Fruit fly (Drosophila melanogaster): Measurements from ENCODE around the gene Arp8.
"Not testable (repeated sequence)": the region's sequence is repeated elsewhere in the genome, so short reads cannot be mapped to it uniquely, and the experiment has no call there.

Gene Arp8

dm6 chrX:17860711-17861110, at the start of gene Arp8, which contains the start of gene CG6769:
TSS of gene Arp8 (minus strand) at chrX:17860800.
TSS of gene CG6769 (plus strand) at chrX:17861002.
- TF ChIP-seq fd96Ca (GFP tag; IDR thresholded peaks at IDR 0.05) (no peak), CG34367 (tag; optimal IDR thresholded peaks at IDR 0.05) (no peak), CG14655 (GFP tag; optimal IDR thresholded peaks at IDR 0.05) (no peak), CG15710 (tag; optimal IDR thresholded peaks at IDR 0.05) (no peak), CG8301 (tag; optimal IDR thresholded peaks at IDR 0.05) (no peak), Snoo (tag; optimal IDR thresholded peaks at IDR 0.05) (no peak), CG8159 (tag; optimal IDR thresholded peaks at IDR 0.05) (no peak), gl (tag; optimal IDR thresholded peaks at IDR 0.05) (no peak), CG17806 (tag; optimal IDR thresholded peaks at IDR 0.05) (no peak), CG10348 (GFP tag; IDR thresholded peaks at IDR 0.05) (no peak), Pif1B (GFP tag; optimal IDR thresholded peaks at IDR 0.05) (no peak), Pif1A (GFP tag; optimal IDR thresholded peaks at IDR 0.05) (no peak), D1 (tag; optimal IDR thresholded peaks at IDR 0.05) (no peak), rn (GFP tag; IDR thresholded peaks at IDR 0.05) (no peak), CG12605 (GFP tag; IDR thresholded peaks at IDR 0.05) (no peak)

dm6 chrX:17907184-17908006, 46.8 kb upstream of the Arp8 start, which contains the start of the genes CG7772 and Vps4:
TSS of gene CG7772 (minus strand) at chrX:17907261.
TSS of gene Vps4 (plus strand) at chrX:17907692.
- TF ChIP-seq rn (GFP tag; IDR thresholded peaks at IDR 0.05) = no peak
- no peak for TF ChIP-seq CG10348 (GFP tag; IDR thresholded peaks at IDR 0.05)
- no peak for TF ChIP-seq CG4496 (GFP tag; IDR thresholded peaks at IDR 0.05)
- no peak for TF ChIP-seq CG32121 (GFP tag; IDR thresholded peaks at IDR 0.05)
- TF ChIP-seq CG15710 (tag; optimal IDR thresholded peaks at IDR 0.05) = no peak
- no peak for TF ChIP-seq D1 (tag; optimal IDR thresholded peaks at IDR 0.05)
- no peak for TF ChIP-seq Snoo (tag; optimal IDR thresholded peaks at IDR 0.05)
- TF ChIP-seq gl (tag; optimal IDR thresholded peaks at IDR 0.05) = no peak
- no peak for TF ChIP-seq fd96Ca (GFP tag; IDR thresholded peaks at IDR 0.05)
- TF ChIP-seq Ets98B (GFP tag; IDR thresholded peaks at IDR 0.05) = no peak
- TF ChIP-seq CG13204 (GFP tag; optimal IDR thresholded peaks at IDR 0.05) = no peak

dm6 chrX:17899402-17899801, 38.8 kb upstream of the Arp8 start, which contains the start of gene Gss2:
TSS of gene Gss2 (plus strand) at chrX:17899702.
- not testable (repeated sequence) for TF ChIP-seq CG34367, CG9948, gl (tag; optimal IDR thresholded peaks at IDR 0.05)

- not testable (repeated sequence) for TF ChIP-seq Snoo (tag; optimal IDR thresholded peaks at IDR 0.05); EcR (GFP tag; optimal IDR thresholded peaks at IDR 0.05); Ets98B (GFP tag; IDR thresholded peaks at IDR 0.05)
Observed at dm6 chrX:17889247-17889646, 28.6 kb upstream of the Arp8 start, which contains the start of gene Gss1. TSS of gene Gss1 (plus strand) at chrX:17889547.

- TF ChIP-seq Snoo (tag; optimal IDR thresholded peaks at IDR 0.05) (no peak), CG15710 (tag; optimal IDR thresholded peaks at IDR 0.05) (no peak)
Observed at dm6 chrX:17887877-17888276, 27.3 kb upstream of the Arp8 start, which contains the start of gene CG6788. TSS of gene CG6788 (plus strand) at chrX:17888177.

dm6 chrX:17887208-17887627, 26.6 kb upstream of the Arp8 start, which contains the start of gene mnb:
TSS of gene mnb (minus strand) at chrX:17887222.
- TF ChIP-seq CG10348 (GFP tag; IDR thresholded peaks at IDR 0.05) = no peak
- TF ChIP-seq Pif1A (GFP tag; optimal IDR thresholded peaks at IDR 0.05) = no peak
- no peak for TF ChIP-seq gl (tag; optimal IDR thresholded peaks at IDR 0.05)
- no peak for TF ChIP-seq CG15710 (tag; optimal IDR thresholded peaks at IDR 0.05)
- no peak for TF ChIP-seq rn (GFP tag; IDR thresholded peaks at IDR 0.05)
- no peak for TF ChIP-seq CG14655 (GFP tag; optimal IDR thresholded peaks at IDR 0.05)
- no peak for TF ChIP-seq EcR (GFP tag; optimal IDR thresholded peaks at IDR 0.05)

- TF ChIP-seq Pif1B (GFP tag; optimal IDR thresholded peaks at IDR 0.05) = peak; percentile 28
- TF ChIP-seq Ets98B (GFP tag; IDR thresholded peaks at IDR 0.05) = no peak
- peak; percentile 4 for TF ChIP-seq D1 (tag; optimal IDR thresholded peaks at IDR 0.05)
- TF ChIP-seq CG14655 (GFP tag; optimal IDR thresholded peaks at IDR 0.05) = peak; percentile 83
- TF ChIP-seq CG10348 (GFP tag; IDR thresholded peaks at IDR 0.05) = no peak
- TF ChIP-seq gl (tag; optimal IDR thresholded peaks at IDR 0.05) = peak; percentile 84
- TF ChIP-seq Pif1A (GFP tag; optimal IDR thresholded peaks at IDR 0.05) = peak; percentile 57
- TF ChIP-seq CG17806 (tag; optimal IDR thresholded peaks at IDR 0.05) = peak; percentile 43
- TF ChIP-seq CG4496 (GFP tag; IDR thresholded peaks at IDR 0.05) = peak; percentile 70; the same call in 2 of the 3 replicates
- TF ChIP-seq CG13204 (GFP tag; optimal IDR thresholded peaks at IDR 0.05) = peak; percentile 84
- peak; percentile 46 for TF ChIP-seq CG9948 (tag; optimal IDR thresholded peaks at IDR 0.05)
- 0 out of 2 replicates have a peak, but pooled peaks have one; percentile 26 for TF ChIP-seq CG32121 (GFP tag; IDR thresholded peaks at IDR 0.05)
- peak; percentile 69 for TF ChIP-seq EcR (GFP tag; optimal IDR thresholded peaks at IDR 0.05)
- TF ChIP-seq fd96Ca (GFP tag; IDR thresholded peaks at IDR 0.05) = peak; percentile 62; the same call in 1 of the 3 replicates
- peak; percentile 69 for TF ChIP-seq CG8301 (tag; optimal IDR thresholded peaks at IDR 0.05)
- TF ChIP-seq rn (GFP tag; IDR thresholded peaks at IDR 0.05) = no peak
- TF ChIP-seq CG15710 (tag; optimal IDR thresholded peaks at IDR 0.05) = peak; percentile 61
- TF ChIP-seq CG34367 (tag; optimal IDR thresholded peaks at IDR 0.05) = peak; percentile 61
- TF ChIP-seq CG8159 (tag; optimal IDR thresholded peaks at IDR 0.05) = peak; percentile 68
- peak; percentile 26 for TF ChIP-seq Snoo (tag; optimal IDR thresholded peaks at IDR 0.05)
- TF ChIP-seq CG12605 (GFP tag; IDR thresholded peaks at IDR 0.05) = peak; percentile 62
Observed at dm6 chrX:17886449-17887207, 26.0 kb upstream of the Arp8 start.

Measured in whole organism, pupa.